Fruit fly (Drosophila melanogaster): Measurements from ENCODE around the gene Frl.

Frl gene

dm6 chr3L:14036867-14037313 lies 16.1 kb upstream of the Frl start, which contains the start of gene Hsp110 (continued):
- TF ChIP-seq Hand (GFP tag; optimal IDR thresholded peaks at IDR 0.05), result peak; percentile 16
- TF ChIP-seq CG7963 (GFP tag; IDR thresholded peaks at IDR 0.05; ENCODE audit: partially characterized antibody), result peak; percentile 98
- TF ChIP-seq CG14710 (tag; optimal IDR thresholded peaks at IDR 0.05), result peak; percentile 70
- TF ChIP-seq nerfin-1 (tag; optimal IDR thresholded peaks at IDR 0.05), result peak; percentile 42
- peak; percentile 24 for TF ChIP-seq gem (tag; optimal IDR thresholded peaks at IDR 0.05)
- peak; percentile 10 for TF ChIP-seq Fer3 (tag; optimal IDR thresholded peaks at IDR 0.05)
- TF ChIP-seq CG10431 (GFP tag; optimal IDR thresholded peaks at IDR 0.05), result no peak
- TF ChIP-seq gfzf (GFP tag; optimal IDR thresholded peaks at IDR 0.05), result peak; percentile 27
- peak; percentile 97 for TF ChIP-seq Dll (GFP tag; IDR thresholded peaks at IDR 0.05; ENCODE audit: partially characterized antibody)
- no peak for TF ChIP-seq CG16815 (GFP tag; optimal IDR thresholded peaks at IDR 0.05)
- TF ChIP-seq CG2202 (tag; optimal IDR thresholded peaks at IDR 0.05), result no peak
- peak; percentile 42 for TF ChIP-seq CG13894 (tag; optimal IDR thresholded peaks at IDR 0.05)
- peak; percentile 66 for TF ChIP-seq nom (GFP tag; optimal IDR thresholded peaks at IDR 0.05)
- TF ChIP-seq Nf-YC (tag; optimal IDR thresholded peaks at IDR 0.05), result peak; percentile 32
- TF ChIP-seq D19B (GFP tag; optimal IDR thresholded peaks at IDR 0.05), result no peak
- TF ChIP-seq CG10274 (GFP tag; optimal IDR thresholded peaks at IDR 0.05), result no peak
- no peak for TF ChIP-seq Dfd (GFP tag; optimal IDR thresholded peaks at IDR 0.05)
- TF ChIP-seq HLH4C (GFP tag; IDR thresholded peaks at IDR 0.05; ENCODE audit: partially characterized antibody), result peak; percentile 98
- peak; percentile 60 for TF ChIP-seq CG1832 (GFP tag; optimal IDR thresholded peaks at IDR 0.05)
- no peak for TF ChIP-seq CG6175 (GFP tag; IDR thresholded peaks at IDR 0.05)
- TF ChIP-seq corto (GFP tag; optimal IDR thresholded peaks at IDR 0.05), result peak; percentile 23
- no peak for TF ChIP-seq ase (GFP tag; IDR thresholded peaks at IDR 0.05)
- peak; percentile 51 for TF ChIP-seq mirr (GFP tag; optimal IDR thresholded peaks at IDR 0.05)
- TF ChIP-seq CG17829 (tag; optimal IDR thresholded peaks at IDR 0.05), result peak; percentile 52
- TF ChIP-seq CG6254 (GFP tag; optimal IDR thresholded peaks at IDR 0.05), result peak; percentile 56
- no peak for TF ChIP-seq fd102C (GFP tag; optimal IDR thresholded peaks at IDR 0.05)
- peak; percentile 62 for TF ChIP-seq Ets97D (GFP tag; optimal IDR thresholded peaks at IDR 0.05)
- TF ChIP-seq CG32772 (GFP tag; IDR thresholded peaks at IDR 0.05), result peak; percentile 55; the same call in 1 of the 2 replicates
- peak; percentile 72; the same call in 2 of the 3 replicates for TF ChIP-seq Dbx (GFP tag; IDR thresholded peaks at IDR 0.05)
- TF ChIP-seq Opbp (GFP tag; IDR thresholded peaks at IDR 0.05; ENCODE audit: partially characterized antibody), result peak; percentile 99
- TF ChIP-seq CG7372 (GFP tag; IDR thresholded peaks at IDR 0.05), result no peak
- peak; percentile 100 for TF ChIP-seq amos (GFP tag; IDR thresholded peaks at IDR 0.05; ENCODE audit: partially characterized antibody)
- TF ChIP-seq Meics (GFP tag; optimal IDR thresholded peaks at IDR 0.05), result peak; percentile 20
- peak; percentile 25 for TF ChIP-seq CG11398 (GFP tag; optimal IDR thresholded peaks at IDR 0.05)
- TF ChIP-seq CG6654 (GFP tag; optimal IDR thresholded peaks at IDR 0.05), result no peak
- no peak for TF ChIP-seq Hr51 (GFP tag; optimal IDR thresholded peaks at IDR 0.05)
- TF ChIP-seq Dp (GFP tag; optimal IDR thresholded peaks at IDR 0.05), result peak; percentile 92
- peak; percentile 66 for TF ChIP-seq onecut (GFP tag; IDR thresholded peaks at IDR 0.05)
- TF ChIP-seq CG34376 (GFP tag; optimal IDR thresholded peaks at IDR 0.05), result peak; percentile 72
